Fruit fly (Drosophila melanogaster) whole organism, embryonic: Measurements from ENCODE around the gene RpL13.

Experiments
- Blimp-1 ChIP-seq: fragments of 200-800 bp; sonication (Bioruptor generic); optimal IDR thresholded peaks from 3 replicates; lab custom pipeline; 2018; ENCODE audit warnings: missing biosample characterization, missing genetic modification characterization, mild to moderate bottlenecking, moderate library complexity, missing genetic modification reagents
- CG10274 ChIP-seq: fragments of 200-800 bp; sonication (Bioruptor generic); optimal IDR thresholded peaks from 3 replicates; lab custom pipeline; 2017; ENCODE audit warnings: missing biosample characterization, mild to moderate bottlenecking, missing genetic modification characterization
- CG10321 ChIP-seq: fragments of 200-800 bp; sonication (Bioruptor generic); IDR thresholded peaks from 2 replicates; pipeline ENCODE4 v1.3.6; 2022; ENCODE audit warnings: missing biosample characterization, missing genetic modification characterization
- CG10366 ChIP-seq: fragments of 200-800 bp; sonication (Bioruptor generic); IDR thresholded peaks from 2 replicates; pipeline ENCODE4 v1.3.6; 2022; ENCODE audit warnings: missing biosample characterization, missing genetic modification characterization
- CG10959 ChIP-seq: fragments of 200-800 bp; sonication (Bioruptor generic); IDR thresholded peaks from 2 replicates; pipeline ENCODE4 v1.3.6; 2022; ENCODE audit warnings: missing biosample characterization, missing genetic modification characterization
- CG12104 ChIP-seq: fragments of 200-800 bp; sonication (Bioruptor generic); optimal IDR thresholded peaks from 3 replicates; lab custom pipeline; 2016; ENCODE audit warnings: missing biosample characterization, missing genetic modification characterization
- CG12155 ChIP-seq: fragments of 200-800 bp; sonication (Bioruptor generic); optimal IDR thresholded peaks from 3 replicates; lab custom pipeline; 2016; ENCODE audit warnings: missing biosample characterization, missing genetic modification characterization
- CG15696 ChIP-seq: fragments of 200-800 bp; sonication (Bioruptor generic); optimal IDR thresholded peaks from 2 replicates; lab custom pipeline; 2019; ENCODE audit warnings: missing biosample characterization, mild to moderate bottlenecking, missing genetic modification characterization, moderate library complexity
- CG17328 ChIP-seq: fragments of 200-800 bp; sonication (Bioruptor generic); IDR thresholded peaks from 2 replicates; pipeline ENCODE4 v1.3.6; 2022; ENCODE audit warnings: missing biosample characterization, missing genetic modification characterization
- CG2129 ChIP-seq: fragments of 200-800 bp; sonication (Bioruptor generic); IDR thresholded peaks from 2 replicates; pipeline ENCODE4 v1.3.6; 2022; ENCODE audit warnings: missing biosample characterization, missing genetic modification characterization; ENCODE audit not compliant: partially characterized antibody
- CG31224 ChIP-seq: fragments of 200-800 bp; sonication (Bioruptor generic); IDR thresholded peaks from 2 replicates; pipeline ENCODE4 v1.3.6; 2022; ENCODE audit warnings: missing biosample characterization, missing genetic modification characterization
- CG31441 ChIP-seq: fragments of 200-800 bp; sonication (Bioruptor generic); IDR thresholded peaks from 2 replicates; pipeline ENCODE4 v1.3.6; 2022; ENCODE audit warnings: missing biosample characterization, missing genetic modification characterization
- CG32772 ChIP-seq: fragments of 200-800 bp; sonication (Bioruptor generic); IDR thresholded peaks from 2 replicates; pipeline ENCODE4 v1.3.6; 2022; ENCODE audit warnings: missing biosample characterization, missing genetic modification characterization
- CG34224 ChIP-seq: fragments of 200-800 bp; sonication (Bioruptor generic); IDR thresholded peaks from 3 replicates; pipeline ENCODE4 v1.3.6; 2022; ENCODE audit warnings: missing biosample characterization, missing genetic modification characterization; ENCODE audit not compliant: partially characterized antibody
- CG3847 ChIP-seq: fragments of 200-800 bp; sonication (Bioruptor generic); IDR thresholded peaks from 2 replicates; pipeline ENCODE4 v1.3.6; 2022; ENCODE audit warnings: missing biosample characterization, missing genetic modification characterization
- CG43689 ChIP-seq: fragments of 200-800 bp; sonication (Bioruptor generic); IDR thresholded peaks from 2 replicates; pipeline ENCODE4 v1.3.6; 2022; ENCODE audit warnings: missing biosample characterization, missing genetic modification characterization
- CG5953 ChIP-seq: fragments of 200-800 bp; sonication (Bioruptor generic); IDR thresholded peaks from 2 replicates; pipeline ENCODE4 v1.3.6; 2022; ENCODE audit warnings: missing biosample characterization, missing genetic modification characterization
- CG6791 ChIP-seq: fragments of 200-800 bp; sonication (Bioruptor generic); IDR thresholded peaks from 3 replicates; pipeline ENCODE4 v1.3.6; 2022; ENCODE audit warnings: missing biosample characterization, missing genetic modification characterization; ENCODE audit not compliant: partially characterized antibody
- CG7786 ChIP-seq: fragments of 200-800 bp; sonication (Bioruptor generic); optimal IDR thresholded peaks from 2 replicates; lab custom pipeline; 2016; ENCODE audit warnings: missing biosample characterization, missing genetic modification characterization
- CkIIα-i1 ChIP-seq: fragments of 200-800 bp; sonication (Bioruptor generic); IDR thresholded peaks from 2 replicates; pipeline ENCODE4 v1.3.6; 2022; ENCODE audit warnings: missing biosample characterization, missing genetic modification characterization
- Dfd ChIP-seq, 2 experiments: fragments of >200 bp; optimal IDR thresholded peaks; 2 replicates each; lab custom pipeline; 2017; ENCODE audit warnings: missing biosample characterization in 2 of 2, missing genetic modification characterization in 2 of 2
- Dp ChIP-seq: fragments of 200-800 bp; sonication (Bioruptor generic); optimal IDR thresholded peaks from 2 replicates; lab custom pipeline; 2018; ENCODE audit warnings: missing biosample characterization, mild to moderate bottlenecking, missing genetic modification characterization, moderate library complexity
- E2f1 ChIP-seq: fragments of 200-800 bp; sonication (Bioruptor generic); IDR thresholded peaks from 2 replicates; pipeline ENCODE4 v1.3.6; 2022; ENCODE audit warnings: missing biosample characterization, missing genetic modification characterization
- ERR ChIP-seq: fragments of 200-800 bp; sonication (Bioruptor generic); optimal IDR thresholded peaks from 2 replicates; lab custom pipeline; 2016; ENCODE audit warnings: missing biosample characterization, missing genetic modification characterization
- GATAe ChIP-seq: fragments of 200-800 bp; sonication (Bioruptor generic); conservative IDR thresholded peaks from 2 replicates; pipeline ENCODE4 v1.3.6; 2022; ENCODE audit warnings: missing biosample characterization, missing genetic modification characterization
- Hey ChIP-seq: fragments of 200-800 bp; sonication (Bioruptor generic); optimal IDR thresholded peaks from 3 replicates; lab custom pipeline; 2018; ENCODE audit warnings: missing biosample characterization, mild to moderate bottlenecking, missing genetic modification characterization
- Hmr ChIP-seq: fragments of 200-800 bp; sonication (Bioruptor generic); optimal IDR thresholded peaks from 3 replicates; lab custom pipeline; 2017; ENCODE audit warnings: mild to moderate bottlenecking, missing biosample characterization, missing genetic modification reagents, missing genetic modification characterization
- Hr78 ChIP-seq, 2 experiments: fragments of 200-800 bp in 1 of 2; fragments of >200 bp in 1 of 2; sonication (Bioruptor generic) in 1 of 2; optimal IDR thresholded peaks; 2 replicates each; lab custom pipeline; 2017 to 2019; ENCODE audit warnings: missing biosample characterization in 2 of 2, missing genetic modification characterization in 2 of 2, mild to moderate bottlenecking in 1 of 2, moderate library complexity in 1 of 2
- Meics ChIP-seq: fragments of 200-800 bp; sonication (Bioruptor generic); optimal IDR thresholded peaks from 2 replicates; lab custom pipeline; 2017; ENCODE audit warnings: missing biosample characterization, mild to moderate bottlenecking, missing genetic modification characterization
- NC2α ChIP-seq: fragments of 200-800 bp; sonication (Bioruptor generic); optimal IDR thresholded peaks from 2 replicates; lab custom pipeline; 2016; ENCODE audit warnings: missing biosample characterization, missing genetic modification characterization
- NC2β ChIP-seq: fragments of 200-800 bp; sonication (Bioruptor generic); optimal IDR thresholded peaks from 2 replicates; lab custom pipeline; 2016; ENCODE audit warnings: missing biosample characterization, missing genetic modification characterization
- TFAM ChIP-seq: fragments of 200-800 bp; sonication (Bioruptor generic); optimal IDR thresholded peaks from 2 replicates; lab custom pipeline; 2017; ENCODE audit warnings: missing biosample characterization, missing genetic modification characterization, inconsistent platforms
- YL-1 ChIP-seq: fragments of 200-800 bp; sonication (Bioruptor generic); optimal IDR thresholded peaks from 3 replicates; lab custom pipeline; 2017; ENCODE audit warnings: missing biosample characterization, mild to moderate bottlenecking, missing genetic modification characterization
- amos ChIP-seq: fragments of 200-800 bp; sonication (Bioruptor generic); IDR thresholded peaks from 2 replicates; pipeline ENCODE4 v1.3.6; 2022; ENCODE audit warnings: missing biosample characterization, missing genetic modification characterization; ENCODE audit not compliant: partially characterized antibody
- az2 ChIP-seq: fragments of 200-800 bp; sonication (Bioruptor generic); optimal IDR thresholded peaks from 3 replicates; lab custom pipeline; 2016; ENCODE audit warnings: missing biosample characterization, missing genetic modification characterization
- bab2 ChIP-seq: fragments of 200-800 bp; sonication (Bioruptor generic); optimal IDR thresholded peaks from 2 replicates; lab custom pipeline; 2016; ENCODE audit warnings: missing biosample characterization, missing genetic modification characterization
- btn ChIP-seq: fragments of 200-800 bp; sonication (Bioruptor generic); optimal IDR thresholded peaks from 2 replicates; lab custom pipeline; 2016; ENCODE audit warnings: missing biosample characterization, missing genetic modification characterization
- cato ChIP-seq: fragments of 200-800 bp; sonication (Bioruptor generic); optimal IDR thresholded peaks from 2 replicates; lab custom pipeline; 2016; ENCODE audit warnings: missing biosample characterization, missing genetic modification characterization, borderline replicate concordance
- cg ChIP-seq: fragments of 200-800 bp; sonication (Bioruptor generic); optimal IDR thresholded peaks from 3 replicates; lab custom pipeline; 2019; ENCODE audit warnings: missing biosample characterization, mild to moderate bottlenecking, missing genetic modification characterization, moderate library complexity
- chm ChIP-seq: fragments of 200-800 bp; sonication (Bioruptor generic); IDR thresholded peaks from 2 replicates; pipeline ENCODE4 v1.3.6; 2022; ENCODE audit warnings: missing biosample characterization, missing genetic modification characterization
- chn ChIP-seq: fragments of 200-800 bp; sonication (Bioruptor generic); optimal IDR thresholded peaks from 2 replicates; lab custom pipeline; 2016; ENCODE audit warnings: missing biosample characterization, missing genetic modification characterization
- crol ChIP-seq: fragments of 200-800 bp; sonication (Bioruptor generic); IDR thresholded peaks from 2 replicates; pipeline ENCODE4 v1.3.6; 2022; ENCODE audit warnings: missing biosample characterization, missing genetic modification characterization
- fd3F ChIP-seq: fragments of 200-800 bp; sonication (Bioruptor generic); optimal IDR thresholded peaks from 2 replicates; lab custom pipeline; 2018; ENCODE audit warnings: missing biosample characterization, mild to moderate bottlenecking, missing genetic modification characterization, moderate library complexity
- ham ChIP-seq: fragments of 200-800 bp; sonication (Bioruptor generic); IDR thresholded peaks from 2 replicates; pipeline ENCODE4 v1.3.6; 2022; ENCODE audit warnings: missing biosample characterization, missing genetic modification characterization
- klu ChIP-seq: fragments of 200-800 bp; sonication (Bioruptor generic); IDR thresholded peaks from 2 replicates; pipeline ENCODE4 v1.3.6; 2022; ENCODE audit warnings: missing biosample characterization, missing genetic modification characterization
- knrl ChIP-seq: fragments of 200-800 bp; sonication (Bioruptor generic); IDR thresholded peaks from 3 replicates; pipeline ENCODE4 v1.3.6; 2022; ENCODE audit warnings: missing biosample characterization, missing genetic modification characterization; ENCODE audit not compliant: partially characterized antibody
- mld ChIP-seq: fragments of 200-800 bp; sonication (Bioruptor generic); IDR thresholded peaks from 3 replicates; pipeline ENCODE4 v1.3.6; 2022; ENCODE audit warnings: missing biosample characterization, missing genetic modification characterization; ENCODE audit not compliant: partially characterized antibody
- odd ChIP-seq: fragments of 200-800 bp; sonication (Bioruptor generic); optimal IDR thresholded peaks from 2 replicates; lab custom pipeline; 2017; ENCODE audit warnings: missing biosample characterization, mild to moderate bottlenecking, missing genetic modification characterization
- repo ChIP-seq: fragments of 200-800 bp; sonication (Bioruptor generic); optimal IDR thresholded peaks from 2 replicates; lab custom pipeline; 2016; ENCODE audit warnings: missing biosample characterization, missing genetic modification characterization
- ttk ChIP-seq: fragments of 200-800 bp; sonication (Bioruptor generic); IDR thresholded peaks from 2 replicates; pipeline ENCODE4 v2.1.2; 2022; ENCODE audit warnings: missing biosample characterization, missing genetic modification characterization

RpL13 gene

DNA sequence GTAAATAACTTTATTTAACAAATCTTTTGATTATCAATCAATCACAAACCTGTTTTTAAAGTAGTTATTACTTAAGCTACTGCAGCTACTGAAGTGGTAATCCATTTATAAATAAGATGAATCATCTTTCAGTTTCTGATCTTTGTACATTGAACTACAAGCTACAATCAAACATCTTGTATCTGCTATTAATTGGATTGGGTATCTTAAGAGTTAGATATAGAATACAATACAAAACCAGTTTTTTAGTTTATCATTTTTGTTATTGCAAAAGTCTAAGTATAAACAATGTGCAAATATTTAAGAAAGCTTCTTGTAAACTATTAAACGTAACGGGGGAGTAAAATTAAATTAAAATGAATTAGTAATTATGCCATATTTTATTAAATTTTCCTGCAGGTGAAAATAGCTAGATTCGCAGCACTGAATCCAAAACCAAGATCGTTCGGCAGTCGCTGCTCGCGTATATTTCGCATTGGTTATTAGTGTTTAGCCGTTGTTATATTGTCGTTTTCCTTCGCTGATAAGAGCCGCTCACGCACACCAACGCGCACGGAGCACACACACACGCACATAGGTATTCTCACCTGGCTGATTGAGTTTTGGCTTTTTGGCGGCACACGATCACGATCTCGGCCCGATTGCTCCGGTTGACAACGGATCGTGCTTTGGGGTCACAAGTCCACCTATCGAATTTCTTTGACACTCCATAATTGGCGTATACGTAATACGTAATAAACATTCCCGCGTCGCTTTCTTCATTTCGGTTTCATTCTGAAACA, 19.2 kb upstream of the RpL13 start (continued):
- no peak for TF ChIP-seq cato
- TF ChIP-seq CG15696 (tag; lab: Kevin White, UChicago) = no peak
- TF ChIP-seq chn = no peak
- no peak for TF ChIP-seq ham (GFP tag; lab: Robert Waterston, UW)
- TF ChIP-seq Dfd (GFP tag; optimal IDR thresholded peaks at IDR 0.05; lab: Kevin White, UChicago) = no peak
- TF ChIP-seq Blimp-1 (GFP tag; lab: Kevin White, UChicago) = peak; percentile 33
- no peak for TF ChIP-seq az2
- 0 out of 2 replicates have a peak, but pooled peaks have one; percentile 20 for TF ChIP-seq GATAe (GFP tag; lab: Robert Waterston, UW)
- TF ChIP-seq YL-1 (GFP tag; lab: Kevin White, UChicago) = no peak
- TF ChIP-seq CG2129 = no peak
- no peak for TF ChIP-seq CG7786
- TF ChIP-seq CG32772 (GFP tag; lab: Robert Waterston, UW) = no peak
- TF ChIP-seq CG12155 (GFP tag; lab: Kevin White, UChicago) = no peak
- TF ChIP-seq knrl (GFP tag; lab: Robert Waterston, UW) = no peak
- no peak for TF ChIP-seq CG31224 (GFP tag; lab: Robert Waterston, UW)
- TF ChIP-seq btn (GFP tag; lab: Kevin White, UChicago) = no peak
- TF ChIP-seq ttk (GFP tag; lab: Robert Waterston, UW) = no peak
- TF ChIP-seq NC2α (GFP tag; lab: Kevin White, UChicago) = no peak
- no peak for TF ChIP-seq NC2β (GFP tag; lab: Kevin White, UChicago)
- no peak for TF ChIP-seq ERR (GFP tag; lab: Kevin White, UChicago)
- TF ChIP-seq Hr78 (GFP tag; optimal IDR thresholded peaks at IDR 0.05; lab: Kevin White, UChicago) = peak in 1 of 2 experiments; percentile 77
- TF ChIP-seq CG43689 (GFP tag; lab: Robert Waterston, UW) = no peak
- no peak for TF ChIP-seq Hmr (GFP tag; lab: Kevin White, UChicago)
- no peak for TF ChIP-seq Dp (GFP tag; lab: Kevin White, UChicago)
- TF ChIP-seq bab2 = no peak
- no peak for TF ChIP-seq fd3F (GFP tag; lab: Kevin White, UChicago)
- no peak for TF ChIP-seq CkIIα-i1 (GFP tag; lab: Robert Waterston, UW)
- TF ChIP-seq CG6791 (GFP tag; lab: Robert Waterston, UW) = no peak
- TF ChIP-seq CG31441 (GFP tag; lab: Robert Waterston, UW) = no peak
- TF ChIP-seq CG17328 = no peak
- no peak for TF ChIP-seq crol (GFP tag; lab: Robert Waterston, UW)
- TF ChIP-seq Hey (tag; lab: Kevin White, UChicago) = peak; percentile 53
- TF ChIP-seq CG10321 (GFP tag; lab: Robert Waterston, UW) = no peak
- TF ChIP-seq CG10959 (GFP tag; lab: Robert Waterston, UW) = no peak
- TF ChIP-seq TFAM (GFP tag; lab: Kevin White, UChicago) = no peak
- TF ChIP-seq repo = no peak
- no peak for TF ChIP-seq CG10366 (GFP tag; lab: Robert Waterston, UW)
- no peak for TF ChIP-seq CG34224 (GFP tag; lab: Robert Waterston, UW)
- TF ChIP-seq CG12104 (GFP tag; lab: Kevin White, UChicago) = no peak
- no peak for TF ChIP-seq klu (GFP tag; lab: Robert Waterston, UW)
- no peak for TF ChIP-seq chm
- no peak for TF ChIP-seq E2f1 (GFP tag; lab: Robert Waterston, UW)
- TF ChIP-seq cg = peak; percentile 68
- no peak for TF ChIP-seq odd
- TF ChIP-seq CG3847 = no peak
- TF ChIP-seq CG10274 = no peak
- no peak for TF ChIP-seq mld (GFP tag; lab: Robert Waterston, UW)
- peak; percentile 19; the same call in 1 of the 2 replicates for TF ChIP-seq amos (GFP tag; lab: Robert Waterston, UW)
- peak; percentile 9 for TF ChIP-seq Meics (GFP tag; lab: Kevin White, UChicago)
- no peak for TF ChIP-seq CG5953 (GFP tag; lab: Robert Waterston, UW)
